Worm (Caenorhabditis elegans): ENCODE results near the gene clec-184.
"Not testable (repeated sequence)": the region's sequence is repeated elsewhere in the genome, so short reads cannot be mapped to it uniquely, and the experiment has no call there.

clec-184 gene

DNA sequence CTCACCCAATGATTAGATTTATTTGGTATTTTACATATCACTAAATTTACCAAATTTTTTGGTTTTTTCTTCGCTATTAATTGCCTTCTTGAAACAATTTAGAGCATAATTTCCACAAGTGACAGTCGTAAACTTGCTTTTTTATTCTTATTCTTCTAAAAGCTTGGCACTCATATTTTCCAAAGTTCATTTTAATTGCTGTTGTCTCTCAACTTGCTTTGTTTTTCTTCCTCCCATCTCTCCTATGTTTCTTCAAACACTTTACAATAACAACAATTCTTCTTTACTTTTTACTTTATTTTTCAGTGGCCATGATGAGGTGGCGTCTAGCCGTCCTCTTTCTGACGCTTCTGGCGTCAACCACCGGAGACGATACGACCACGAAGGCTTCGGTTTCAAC lies 35.9 kb downstream of the clec-184 start, which contains the start of gene igdb-2:
Gene igdb-2 (plus strand): TSS at position 301 of the 400 bp plus-strand sequence.
- no peak for TF ChIP-seq unc-98 (GFP tag; IDR thresholded peaks at IDR 0.05)
- TF ChIP-seq sptf-1 (tag; optimal IDR thresholded peaks at IDR 0.05), result no peak
- TF ChIP-seq zag-1 (tag; optimal IDR thresholded peaks at IDR 0.05), result no peak
- TF ChIP-seq blmp-1 (tag; optimal IDR thresholded peaks at IDR 0.05), result no peak
- TF ChIP-seq mep-1 (tag; optimal IDR thresholded peaks at IDR 0.05), result no peak
- no peak for TF ChIP-seq nhr-84 (tag; optimal IDR thresholded peaks at IDR 0.05)
- TF ChIP-seq unc-86 (tag; optimal IDR thresholded peaks at IDR 0.05), result no peak
- no peak for TF ChIP-seq nhr-19 (GFP tag; conservative IDR thresholded peaks at IDR 0.05)
- TF ChIP-seq ama-1 (optimal IDR thresholded peaks at IDR 0.05), result no peak
- no peak for TF ChIP-seq fkh-8 (tag; optimal IDR thresholded peaks at IDR 0.05)
- TF ChIP-seq unc-62 (GFP tag; optimal IDR thresholded peaks at IDR 0.05), result no peak
- TF ChIP-seq nhr-237 (tag; optimal IDR thresholded peaks at IDR 0.05), result no peak
- no peak for TF ChIP-seq rnt-1 (tag; optimal IDR thresholded peaks at IDR 0.05)
- no peak for TF ChIP-seq mdl-1 (tag; optimal IDR thresholded peaks at IDR 0.05)

DNA sequence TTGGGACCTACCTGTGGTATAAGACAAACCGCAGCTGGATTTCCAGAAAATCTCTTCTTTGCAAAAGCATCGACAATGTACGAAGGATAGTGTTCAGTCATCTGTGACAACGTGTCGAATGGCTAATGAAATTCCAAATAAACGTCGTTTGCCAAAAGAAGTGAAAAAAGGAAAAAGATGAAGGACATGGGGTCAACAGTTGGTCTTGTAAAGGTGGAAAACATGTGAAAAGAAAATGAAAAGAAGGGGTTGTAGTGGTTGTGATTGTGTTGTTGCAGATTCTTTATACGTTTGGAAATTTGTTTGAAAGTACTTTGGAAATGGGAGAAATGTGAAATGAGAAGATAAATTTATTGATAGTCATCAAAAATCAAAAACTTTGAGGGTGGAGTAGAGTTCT lies 44.5 kb downstream of the clec-184 start, which contains the start of gene T04A11.1:
Gene T04A11.1 (minus strand): TSS at position 101 of the 400 bp plus-strand sequence.
- TF ChIP-seq ama-1 (optimal IDR thresholded peaks at IDR 0.05); rnt-1 (tag; optimal IDR thresholded peaks at IDR 0.05); lin-15B (tag; optimal IDR thresholded peaks at IDR 0.05): not testable (repeated sequence)

DNA sequence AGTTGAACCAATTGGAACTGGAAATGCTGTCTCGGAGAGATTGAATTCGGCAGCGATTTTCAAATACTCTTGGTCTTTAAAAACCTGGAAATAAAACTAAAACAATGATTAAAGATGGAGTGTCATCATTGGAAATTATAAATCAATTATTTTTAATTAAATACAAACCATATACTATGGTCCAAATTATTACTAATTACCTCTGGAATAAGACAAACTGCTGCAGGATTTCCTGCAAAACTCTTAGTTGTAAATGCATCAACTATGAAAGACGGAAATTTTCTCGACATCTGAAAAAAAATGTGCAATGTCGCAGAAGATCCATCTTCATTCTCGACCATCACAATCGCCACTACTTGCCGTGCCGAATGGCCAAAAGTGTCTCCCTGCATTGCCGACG lies 46.3 kb downstream of the clec-184 start, which contains the start of gene igdb-1:
Gene igdb-1 (plus strand): TSS at position 301 of the 400 bp plus-strand sequence.
- not testable (repeated sequence) for TF ChIP-seq nhr-11, ceh-90, blmp-1 (tag; optimal IDR thresholded peaks at IDR 0.05)

- TF ChIP-seq vab-15, C34B4.2, ztf-11 (tag; optimal IDR thresholded peaks at IDR 0.05): not testable (repeated sequence)
Measured at ce11 chrIV:12484479-12484878, 52.0 kb downstream of the clec-184 start, which contains the start of gene T04A11.4. TSS of gene T04A11.4 (minus strand) at chrIV:12484579.
